Fruit fly (Drosophila melanogaster): ENCODE data around the gene Arr2.

The Arr2 gene

DNA sequence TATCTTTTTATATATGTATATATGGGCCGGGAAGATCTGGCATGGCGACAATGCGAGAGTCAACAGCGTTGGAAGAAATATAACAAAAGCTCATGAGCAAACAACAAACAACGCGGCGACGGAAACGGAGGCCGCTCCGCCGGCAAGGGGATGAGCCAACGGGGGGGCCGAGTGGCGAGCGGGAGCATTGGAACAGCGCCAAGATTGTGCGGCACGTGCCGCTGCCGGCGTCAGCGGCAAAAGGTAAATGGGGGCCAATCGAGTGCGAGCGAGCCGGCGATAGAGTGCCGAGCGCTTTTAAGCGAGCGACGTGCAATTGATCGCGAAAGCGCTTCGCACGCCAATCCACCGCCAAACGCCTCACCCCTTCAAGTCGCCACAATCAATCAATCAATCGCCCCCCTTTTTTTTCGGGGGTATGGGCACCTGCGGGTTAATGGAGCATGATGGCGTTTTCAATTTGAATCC lies 47.8 kb upstream of the Arr2 start (continued):
- TF ChIP-seq CG1233 (GFP tag; optimal IDR thresholded peaks at IDR 0.05) (peak; percentile 77), CG1603 (tag; optimal IDR thresholded peaks at IDR 0.05) (peak; percentile 21), CG12769 (tag; optimal IDR thresholded peaks at IDR 0.05) (peak; percentile 86), Mad (GFP tag; optimal IDR thresholded peaks at IDR 0.05) (peak; percentile 63), Trl (optimal IDR thresholded peaks at IDR 0.05) (no peak), Trl (GFP tag; optimal IDR thresholded peaks at IDR 0.05) (no peak), CG15011 (GFP tag; optimal IDR thresholded peaks at IDR 0.05) (peak; percentile 5), CG2875 (GFP tag; optimal IDR thresholded peaks at IDR 0.05) (peak; percentile 90), CG12219 (GFP tag; optimal IDR thresholded peaks at IDR 0.05) (no peak), fd64A (GFP tag; optimal IDR thresholded peaks at IDR 0.05) (peak; percentile 86), GATAe (GFP tag; conservative IDR thresholded peaks at IDR 0.05) (peak; percentile 67), Six4 (GFP tag; optimal IDR thresholded peaks at IDR 0.05) (peak; percentile 20), Gug (GFP tag; IDR thresholded peaks at IDR 0.05) (no peak), Hr39 (optimal IDR thresholded peaks at IDR 0.05) (no peak), CG8478 (optimal IDR thresholded peaks at IDR 0.05) (no peak), ham (GFP tag; IDR thresholded peaks at IDR 0.05) (peak; percentile 32; the same call in 1 of the 2 replicates), CG30020 (tag; optimal IDR thresholded peaks at IDR 0.05) (no peak), Atf6 (GFP tag; IDR thresholded peaks at IDR 0.05) (peak; percentile 67), lmd (GFP tag; IDR thresholded peaks at IDR 0.05) (no peak), Lpt (GFP tag; optimal IDR thresholded peaks at IDR 0.05) (no peak), CG12942 (GFP tag; optimal IDR thresholded peaks at IDR 0.05) (peak; percentile 55), HLH4C (GFP tag; IDR thresholded peaks at IDR 0.05; ENCODE audit: partially characterized antibody) (no peak), CG33213 (GFP tag; optimal IDR thresholded peaks at IDR 0.05) (peak; percentile 56), ato (GFP tag; IDR thresholded peaks at IDR 0.05; ENCODE audit: partially characterized antibody) (no peak), bsh (GFP tag; optimal IDR thresholded peaks at IDR 0.05) (peak in 1 of 2 experiments; percentile 71), CG12744 (GFP tag; optimal IDR thresholded peaks at IDR 0.05) (no peak), jigr1 (GFP tag; IDR thresholded peaks at IDR 0.05) (no peak), ro (GFP tag; IDR thresholded peaks at IDR 0.05) (no peak), CG17612 (GFP tag; IDR thresholded peaks at IDR 0.05) (no peak), Ssrp (tag; optimal IDR thresholded peaks at IDR 0.05) (peak; percentile 7), pzg (GFP tag; optimal IDR thresholded peaks at IDR 0.05) (no peak), toy (GFP tag; IDR thresholded peaks at IDR 0.05) (no peak), unc-4 (GFP tag; IDR thresholded peaks at IDR 0.05; ENCODE audit: partially characterized antibody) (no peak), CG18476 (GFP tag; optimal IDR thresholded peaks at IDR 0.05) (peak; percentile 16), dan (GFP tag; IDR thresholded peaks at IDR 0.05) (no peak), CG3847 (GFP tag; IDR thresholded peaks at IDR 0.05) (0 out of 2 replicates have a peak, but pooled peaks have one; percentile 20), Rx (GFP tag; IDR thresholded peaks at IDR 0.05) (peak; percentile 7; the same call in 1 of the 2 replicates), Hr51 (GFP tag; optimal IDR thresholded peaks at IDR 0.05) (peak; percentile 18 to 29), CG9437 (GFP tag; optimal IDR thresholded peaks at IDR 0.05) (no peak), dmrt11E (tag; optimal IDR thresholded peaks at IDR 0.05) (peak; percentile 40), slbo (GFP tag; IDR thresholded peaks at IDR 0.05) (peak; percentile 42), esg (GFP tag; conservative IDR thresholded peaks at IDR 0.05) (no peak), slou (GFP tag; optimal IDR thresholded peaks at IDR 0.05) (no peak), CG10267 (tag; optimal IDR thresholded peaks at IDR 0.05) (peak; percentile 1), pan (optimal IDR thresholded peaks at IDR 0.05) (no peak), pan (GFP tag; optimal IDR thresholded peaks at IDR 0.05 in 1 of 2, IDR thresholded peaks at IDR 0.05 in 1 of 2) (peak in 1 of 2 experiments; percentile 61), CG6654 (GFP tag; optimal IDR thresholded peaks at IDR 0.05) (peak; percentile 34), CG3065 (GFP tag; optimal IDR thresholded peaks at IDR 0.05) (peak; percentile 35), Spps (tag; optimal IDR thresholded peaks at IDR 0.05) (peak; percentile 56), ash1 (GFP tag; optimal IDR thresholded peaks at IDR 0.05) (peak; percentile 48), CG6175 (GFP tag; IDR thresholded peaks at IDR 0.05) (peak; percentile 93), Bgb (GFP tag; IDR thresholded peaks at IDR 0.05; ENCODE audit: partially characterized antibody) (no peak; the same call in 1 of the 2 replicates)

Data from whole organism, embryonic.